Worm (Caenorhabditis elegans): Measurements from ENCODE around the gene clc-12.
A peak's percentile ranks its signal among the peaks of the same experiment; 100 is the strongest.

clc-12 gene

DNA sequence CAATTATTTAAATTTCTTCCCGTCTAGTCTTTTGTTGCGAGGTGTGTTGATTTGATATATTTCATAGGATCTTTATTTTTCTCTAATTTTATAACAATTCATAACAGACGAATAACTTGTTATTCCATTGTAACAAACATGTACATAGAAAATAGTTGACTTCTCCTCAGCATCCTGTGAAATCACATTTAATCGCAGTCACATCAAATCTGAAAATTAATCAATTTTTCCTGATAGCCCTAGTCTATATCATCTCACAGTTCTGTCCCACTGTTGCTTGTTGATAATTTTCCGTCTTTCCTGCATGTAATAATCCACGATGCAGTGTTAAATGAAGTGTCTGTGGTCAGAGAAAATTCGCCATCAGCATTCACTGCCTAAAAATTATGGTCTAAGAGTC is 21.4 kb downstream of the clc-12 start:
- peak in 1 of 2 experiments; percentile 97 for TF ChIP-seq unc-62 (GFP tag; optimal IDR thresholded peaks at IDR 0.05 in 1 of 2)
- TF ChIP-seq unc-62 (tag; optimal IDR thresholded peaks at IDR 0.05), result no peak
- no peak for TF ChIP-seq lin-38 (GFP tag; IDR thresholded peaks at IDR 0.05)
- no peak for TF ChIP-seq T26A8.4 (GFP tag; IDR thresholded peaks at IDR 0.05)

DNA sequence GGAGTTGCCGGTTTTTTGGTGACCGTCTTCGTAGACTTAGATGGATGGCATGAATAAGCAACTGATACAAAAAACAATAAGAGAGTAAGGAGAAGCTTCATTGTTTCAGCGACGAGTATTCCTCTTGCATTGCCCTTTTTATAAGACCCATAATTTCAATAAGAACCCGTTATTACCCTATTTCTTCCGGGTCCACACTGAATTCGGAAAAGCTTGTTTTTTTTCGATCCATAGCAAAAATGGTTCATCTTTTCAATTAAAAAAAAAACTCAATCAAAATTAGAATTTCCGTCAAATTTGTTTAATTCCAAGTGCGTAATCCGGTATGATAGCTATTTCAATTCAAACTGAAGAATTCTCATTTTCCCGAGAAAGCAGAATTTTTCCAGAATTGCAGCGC is 22.2 kb downstream of the clc-12 start, which contains the start of gene Y102A5C.40:
TSS of gene Y102A5C.40 (minus strand) at position 101 of the 400 bp plus-strand sequence.
- TF ChIP-seq mdt-29 (GFP tag; IDR thresholded peaks at IDR 0.05) (no peak), spr-1 (tag; optimal IDR thresholded peaks at IDR 0.05) (no peak), hmg-1.1 (GFP tag; IDR thresholded peaks at IDR 0.05) (no peak), ces-1 (GFP tag; optimal IDR thresholded peaks at IDR 0.05) (no peak), ztf-11 (tag; optimal IDR thresholded peaks at IDR 0.05) (no peak), tra-1 (GFP tag; IDR thresholded peaks at IDR 0.05) (no peak), fkh-10 (GFP tag; optimal IDR thresholded peaks at IDR 0.05) (no peak), zag-1 (tag; optimal IDR thresholded peaks at IDR 0.05) (no peak), pqm-1 (tag; optimal IDR thresholded peaks at IDR 0.05) (no peak), ceh-20 (GFP tag; IDR thresholded peaks at IDR 0.05) (no peak), F37D6.2 (tag; optimal IDR thresholded peaks at IDR 0.05) (no peak)

DNA sequence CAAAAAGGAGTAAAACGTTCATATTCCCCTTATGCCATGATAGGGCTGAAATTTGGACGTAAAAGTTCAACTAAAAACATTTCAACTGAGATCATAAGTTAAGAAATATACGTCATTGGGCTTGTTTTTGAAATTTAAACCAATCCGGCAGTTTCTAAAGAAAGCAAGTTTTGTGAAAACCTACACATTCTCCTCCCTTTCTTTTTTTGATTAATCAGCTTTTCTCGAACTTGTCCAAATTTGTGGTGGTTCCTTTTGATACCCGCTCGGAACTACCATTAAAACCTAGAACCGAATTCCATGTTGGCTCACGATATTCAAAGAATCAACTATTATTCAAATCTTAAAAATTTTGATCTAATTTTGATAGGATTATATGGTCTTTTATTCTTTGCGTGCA is 28.8 kb downstream of the clc-12 start, which contains the start of gene srz-54:
TSS of gene srz-54 (plus strand) at position 301 of the 400 bp plus-strand sequence.
- no peak for TF ChIP-seq gei-8 (GFP tag; optimal IDR thresholded peaks at IDR 0.05)
- no peak for TF ChIP-seq nhr-102 (tag; optimal IDR thresholded peaks at IDR 0.05)
- no peak for TF ChIP-seq nhr-42 (GFP tag; IDR thresholded peaks at IDR 0.05)
- TF ChIP-seq zfp-2 (tag; optimal IDR thresholded peaks at IDR 0.05), result no peak
- TF ChIP-seq egl-27 (tag; optimal IDR thresholded peaks at IDR 0.05), result no peak
- no peak for TF ChIP-seq duxl-1 (tag; optimal IDR thresholded peaks at IDR 0.05; ENCODE audit: poor library complexity)
- no peak for TF ChIP-seq dmd-9 (GFP tag; IDR thresholded peaks at IDR 0.05)
- no peak for TF ChIP-seq lin-1 (GFP tag; IDR thresholded peaks at IDR 0.05)
- TF ChIP-seq nhr-28 (tag; optimal IDR thresholded peaks at IDR 0.05), result no peak

DNA sequence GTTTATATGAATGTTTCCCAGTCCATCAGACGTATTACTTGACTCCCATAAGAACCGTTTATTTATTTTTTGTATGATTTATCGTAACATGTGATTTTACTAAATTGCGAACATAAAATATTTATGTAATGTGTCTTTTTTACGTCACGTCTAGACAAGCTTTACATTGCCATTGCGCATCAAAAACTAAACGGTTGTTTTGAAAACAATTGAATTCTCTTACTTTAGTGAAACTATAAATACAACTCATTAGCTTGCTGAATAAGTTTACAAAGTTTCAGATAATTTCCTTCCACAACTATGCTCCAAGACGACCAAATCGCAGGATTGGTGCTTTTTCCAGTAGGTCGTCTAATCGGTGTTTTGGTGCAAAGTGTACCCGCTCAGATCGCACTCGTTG is 34.3 kb downstream of the clc-12 start, which contains the start of gene srx-54:
TSS of gene srx-54 (plus strand) at position 301 of the 400 bp plus-strand sequence.
- TF ChIP-seq nhr-48 (tag; optimal IDR thresholded peaks at IDR 0.05) (no peak), mxl-3 (GFP tag; optimal IDR thresholded peaks at IDR 0.05) (no peak), nhr-111 (GFP tag; optimal IDR thresholded peaks at IDR 0.05) (no peak), lir-3 (tag; optimal IDR thresholded peaks at IDR 0.05) (no peak), nhr-6 (tag; optimal IDR thresholded peaks at IDR 0.05) (no peak), gei-8 (GFP tag; optimal IDR thresholded peaks at IDR 0.05) (no peak), dmd-9 (GFP tag; IDR thresholded peaks at IDR 0.05) (no peak), D1046.2 (GFP tag; IDR thresholded peaks at IDR 0.05) (no peak), tag-97 (GFP tag; IDR thresholded peaks at IDR 0.05) (no peak), lin-13 (GFP tag; optimal IDR thresholded peaks at IDR 0.05) (no peak), unc-130 (GFP tag; optimal IDR thresholded peaks at IDR 0.05) (no peak), vab-7 (GFP tag; IDR thresholded peaks at IDR 0.05) (no peak), lin-15B (tag; optimal IDR thresholded peaks at IDR 0.05) (no peak), zfp-3 (GFP tag; conservative IDR thresholded peaks at IDR 0.05) (no peak)

DNA sequence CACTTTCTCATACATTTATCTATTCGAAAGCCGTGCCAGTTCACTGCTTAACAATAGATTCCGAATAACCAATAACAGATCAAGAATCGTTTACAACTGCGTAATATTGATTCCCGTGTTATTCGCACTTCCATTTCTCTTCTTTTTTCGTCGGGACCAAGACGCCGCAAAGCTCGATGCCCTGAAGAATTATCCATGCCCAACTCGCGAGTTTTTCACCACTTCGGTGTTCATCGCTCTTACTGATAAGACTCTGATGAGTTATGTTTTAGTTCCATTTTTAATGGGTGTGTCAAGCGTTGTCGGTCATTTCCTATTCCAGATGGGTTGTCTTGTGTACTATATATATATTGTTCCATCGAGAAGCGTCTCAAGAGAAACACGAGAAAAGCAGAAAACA is 35.9 kb downstream of the clc-12 start:
- TF ChIP-seq egl-43 (GFP tag; IDR thresholded peaks at IDR 0.05) (no peak), saeg-2 (GFP tag; IDR thresholded peaks at IDR 0.05) (no peak), T26A8.4 (GFP tag; IDR thresholded peaks at IDR 0.05) (no peak), ama-1 (optimal IDR thresholded peaks at IDR 0.05) (no peak), unc-62 (GFP tag; optimal IDR thresholded peaks at IDR 0.05 in 1 of 2) (peak in 1 of 2 experiments; percentile 91), unc-62 (tag; optimal IDR thresholded peaks at IDR 0.05) (no peak)
